Worm (Caenorhabditis elegans) whole organism, L1 larva: Measurements from ENCODE around the gene pcp-1.

Source experiments
- C16A3.4 ChIP-seq: fragments of 150-350 bp; optimal IDR thresholded peaks from 2 replicates; lab custom pipeline; 2014; ENCODE audit warnings: missing biosample characterization, missing genetic modification characterization
- C34B4.2 ChIP-seq: sonication (generic microtip); optimal IDR thresholded peaks from 2 replicates; lab custom pipeline; 2017; ENCODE audit warnings: mild to moderate bottlenecking, missing genetic modification characterization, missing compliant biosample characterization
- F16B12.6 ChIP-seq: fragments of 150-350 bp; optimal IDR thresholded peaks from 2 replicates; lab custom pipeline; 2014; ENCODE audit warnings: missing biosample characterization, missing genetic modification characterization
- aha-1 ChIP-seq: fragments of 150-350 bp; optimal IDR thresholded peaks from 2 replicates; lab custom pipeline; 2014; ENCODE audit warnings: missing biosample characterization, missing genetic modification characterization
- aly-2 ChIP-seq: fragments of 150-350 bp; optimal IDR thresholded peaks from 2 replicates; lab custom pipeline; 2014; ENCODE audit warnings: missing biosample characterization, missing genetic modification characterization
- ama-1 ChIP-seq: fragments of 150-350 bp; optimal IDR thresholded peaks from 2 replicates; lab custom pipeline; 2014
- blmp-1 ChIP-seq: fragments of 150-350 bp; optimal IDR thresholded peaks from 2 replicates; lab custom pipeline; 2014; ENCODE audit warnings: missing biosample characterization, missing genetic modification characterization
- ceh-63 ChIP-seq: fragments of 200-800 bp; sonication (Bioruptor generic); optimal IDR thresholded peaks from 2 replicates; lab custom pipeline; 2018; ENCODE audit warnings: mild to moderate bottlenecking, missing genetic modification characterization, missing compliant biosample characterization
- ceh-8 ChIP-seq: fragments of 200-800 bp; sonication (Bioruptor generic); optimal IDR thresholded peaks from 2 replicates; lab custom pipeline; 2018; ENCODE audit warnings: mild to moderate bottlenecking, missing genetic modification characterization, moderate library complexity, missing compliant biosample characterization
- ceh-82 ChIP-seq, 3 experiments: fragments of 150-350 bp in 1 of 3; sonication (generic microtip) in 2 of 3; optimal IDR thresholded peaks; 2 replicates each; lab custom pipeline; 2014 to 2017; ENCODE audit warnings: missing biosample characterization in 3 of 3, missing genetic modification characterization in 3 of 3
- ceh-88 ChIP-seq: fragments of 200-800 bp; sonication (Bioruptor generic); IDR thresholded peaks from 2 replicates; pipeline ENCODE4 v1.3.6; 2022; ENCODE audit warnings: missing genetic modification characterization, missing compliant biosample characterization
- ceh-90 ChIP-seq: sonication (generic microtip); optimal IDR thresholded peaks from 2 replicates; lab custom pipeline; 2016; ENCODE audit warnings: missing genetic modification characterization, missing compliant biosample characterization
- dpl-1 ChIP-seq, 3 experiments: fragments of 150-350 bp in 2 of 3; sonication (generic microtip) in 1 of 3; optimal IDR thresholded peaks; 2 replicates each; lab custom pipeline; 2014 to 2017; ENCODE audit warnings: missing biosample characterization in 3 of 3, missing genetic modification characterization in 3 of 3, missing genetic modification reagents in 3 of 3
- dsc-1 ChIP-seq: sonication (generic microtip); optimal IDR thresholded peaks from 2 replicates; lab custom pipeline; 2016; ENCODE audit warnings: mild to moderate bottlenecking, missing genetic modification characterization, missing compliant biosample characterization
- efl-1 ChIP-seq, 4 experiments: fragments of 150-350 bp; optimal IDR thresholded peaks in 3 of 4; peaks in 1 of 4; 1 replicate in 1 of 4; 2 replicates in 3 of 4; lab custom pipeline; 2014; ENCODE audit warnings: missing biosample characterization in 2 of 4, missing genetic modification characterization in 2 of 4, missing genetic modification reagents in 2 of 4
- efl-3 ChIP-seq: fragments of 200-800 bp; sonication (Bioruptor generic); optimal IDR thresholded peaks from 2 replicates; lab custom pipeline; 2018; ENCODE audit warnings: mild to moderate bottlenecking, missing genetic modification characterization, missing compliant biosample characterization
- egl-13 ChIP-seq: sonication (generic microtip); optimal IDR thresholded peaks from 2 replicates; lab custom pipeline; 2016; ENCODE audit warnings: missing genotype, missing genetic modification reagents, missing genetic modification characterization, missing compliant biosample characterization
- egl-27 ChIP-seq, 2 experiments: fragments of 150-350 bp in 1 of 2; sonication (generic microtip); optimal IDR thresholded peaks; 3 replicates each; lab custom pipeline; 2017 to 2018; ENCODE audit warnings: missing biosample characterization in 2 of 2, missing genetic modification characterization in 2 of 2, missing genetic modification reagents in 2 of 2
- elt-3 ChIP-seq, 6 experiments: fragments of 150-350 bp in 1 of 6; sonication (generic microtip); optimal IDR thresholded peaks; 2 replicates each; lab custom pipeline; 2017 to 2018; ENCODE audit warnings: missing biosample characterization in 6 of 6, missing genetic modification characterization in 6 of 6, inconsistent platforms in 1 of 6
- fkh-4 ChIP-seq: sonication (generic microtip); optimal IDR thresholded peaks from 2 replicates; lab custom pipeline; 2016; ENCODE audit warnings: missing compliant biosample characterization, missing genetic modification characterization, borderline replicate concordance
- hlh-4 ChIP-seq: sonication (generic microtip); optimal IDR thresholded peaks from 2 replicates; lab custom pipeline; 2016; ENCODE audit warnings: mild to moderate bottlenecking, missing genetic modification characterization, missing compliant biosample characterization
- isw-1 ChIP-seq: fragments of 200-800 bp; sonication (Bioruptor generic); IDR thresholded peaks from 2 replicates; pipeline ENCODE4 v1.3.6; 2022; ENCODE audit warnings: missing genetic modification characterization, missing compliant biosample characterization
- jun-1 ChIP-seq: fragments of 150-350 bp; optimal IDR thresholded peaks from 2 replicates; lab custom pipeline; 2014; ENCODE audit warnings: missing biosample characterization, missing genetic modification reagents, missing genetic modification characterization
- lin-13 ChIP-seq: fragments of 150-350 bp; optimal IDR thresholded peaks from 2 replicates; lab custom pipeline; 2014; ENCODE audit warnings: missing biosample characterization, missing genetic modification reagents, missing genetic modification characterization
- lin-39 ChIP-seq: fragments of 150-350 bp; optimal IDR thresholded peaks from 2 replicates; lab custom pipeline; 2014; ENCODE audit warnings: missing biosample characterization, missing genetic modification reagents, missing genetic modification characterization
- mab-9 ChIP-seq: fragments of 200-800 bp; sonication (Bioruptor generic); IDR thresholded peaks from 2 replicates; pipeline ENCODE4 v1.3.6; 2022; ENCODE audit warnings: missing genetic modification reagents, missing genetic modification characterization, missing compliant biosample characterization
- mef-2 ChIP-seq: fragments of 150-350 bp; optimal IDR thresholded peaks from 2 replicates; lab custom pipeline; 2014; ENCODE audit warnings: missing biosample characterization, missing genetic modification characterization
- mep-1 ChIP-seq: fragments of 150-350 bp; optimal IDR thresholded peaks from 2 replicates; lab custom pipeline; 2014; ENCODE audit warnings: missing biosample characterization, missing genetic modification characterization
- nhr-11 ChIP-seq: fragments of 150-350 bp; optimal IDR thresholded peaks from 2 replicates; lab custom pipeline; 2014; ENCODE audit warnings: missing biosample characterization, missing genetic modification characterization
- nhr-19 ChIP-seq: fragments of 200-800 bp; sonication (Bioruptor generic); conservative IDR thresholded peaks from 2 replicates; pipeline ENCODE4 v1.3.6; 2022; ENCODE audit warnings: missing genetic modification characterization, missing compliant biosample characterization
- nhr-20 ChIP-seq: sonication (generic microtip); optimal IDR thresholded peaks from 2 replicates; lab custom pipeline; 2016; ENCODE audit warnings: mild to moderate bottlenecking, missing genetic modification characterization, missing compliant biosample characterization
- nhr-237 ChIP-seq: fragments of 150-350 bp; optimal IDR thresholded peaks from 2 replicates; lab custom pipeline; 2014; ENCODE audit warnings: missing biosample characterization, missing genetic modification characterization
- nhr-47 ChIP-seq: sonication (generic microtip); optimal IDR thresholded peaks from 2 replicates; lab custom pipeline; 2016; ENCODE audit warnings: mild to moderate bottlenecking, missing genetic modification characterization, moderate library complexity, missing compliant biosample characterization
- nhr-71 ChIP-seq: sonication (generic microtip); optimal IDR thresholded peaks from 2 replicates; lab custom pipeline; 2016; ENCODE audit warnings: mild to moderate bottlenecking, missing genetic modification characterization, moderate library complexity, missing compliant biosample characterization
- nhr-77 ChIP-seq: fragments of 150-350 bp; optimal IDR thresholded peaks from 2 replicates; lab custom pipeline; 2014; ENCODE audit warnings: missing biosample characterization, missing genetic modification characterization
- nhr-90 ChIP-seq: sonication (generic microtip); optimal IDR thresholded peaks from 2 replicates; lab custom pipeline; 2016; ENCODE audit warnings: mild to moderate bottlenecking, missing genetic modification characterization, missing compliant biosample characterization; ENCODE audit not compliant: poor library complexity
- pag-3 ChIP-seq: sonication (generic microtip); optimal IDR thresholded peaks from 2 replicates; lab custom pipeline; 2017; ENCODE audit warnings: missing genetic modification characterization, mild to moderate bottlenecking, missing compliant biosample characterization, antibody characterized with exemption, borderline replicate concordance; ENCODE audit not compliant: insufficient read depth
- pax-3 ChIP-seq: fragments of 200-800 bp; sonication (Bioruptor generic); optimal IDR thresholded peaks from 2 replicates; lab custom pipeline; 2018; ENCODE audit warnings: mild to moderate bottlenecking, missing genetic modification characterization, moderate library complexity, missing compliant biosample characterization
- pqm-1 ChIP-seq: sonication (generic microtip); optimal IDR thresholded peaks from 3 replicates; lab custom pipeline; 2017; ENCODE audit warnings: missing biosample characterization, missing genetic modification characterization
- rnt-1 ChIP-seq: sonication (generic microtip); optimal IDR thresholded peaks from 2 replicates; lab custom pipeline; 2016; ENCODE audit warnings: mild to moderate bottlenecking, missing genetic modification characterization, moderate library complexity, missing compliant biosample characterization
- skn-1 ChIP-seq: fragments of 150-350 bp; optimal IDR thresholded peaks from 2 replicates; lab custom pipeline; 2014; ENCODE audit warnings: missing biosample characterization, missing genetic modification characterization
- sox-4 ChIP-seq: sonication (generic microtip); optimal IDR thresholded peaks from 2 replicates; lab custom pipeline; 2016; ENCODE audit warnings: missing genetic modification characterization, missing compliant biosample characterization
- sptf-1 ChIP-seq: fragments of 150-350 bp; optimal IDR thresholded peaks from 2 replicates; lab custom pipeline; 2014; ENCODE audit warnings: missing biosample characterization, missing genetic modification characterization
- sup-37 ChIP-seq: fragments of 200-800 bp; sonication (Bioruptor generic); optimal IDR thresholded peaks from 2 replicates; lab custom pipeline; 2018; ENCODE audit warnings: mild to moderate bottlenecking, missing genetic modification characterization, missing compliant biosample characterization
- swsn-7 ChIP-seq: sonication (generic microtip); optimal IDR thresholded peaks from 2 replicates; lab custom pipeline; 2016; ENCODE audit warnings: missing genetic modification characterization, missing compliant biosample characterization
- unc-30 ChIP-seq: sonication (generic microtip); optimal IDR thresholded peaks from 2 replicates; lab custom pipeline; 2017; ENCODE audit warnings: missing biosample characterization, missing genetic modification characterization
- unc-62 ChIP-seq: fragments of 150-350 bp; optimal IDR thresholded peaks from 2 replicates; lab custom pipeline; 2014; ENCODE audit warnings: missing biosample characterization, missing genetic modification reagents, missing genetic modification characterization
- unc-98 ChIP-seq: fragments of 200-800 bp; sonication (Bioruptor generic); IDR thresholded peaks from 2 replicates; pipeline ENCODE4 v1.3.6; 2022; ENCODE audit warnings: missing genetic modification characterization, missing compliant biosample characterization
- vab-15 ChIP-seq: sonication (generic microtip); optimal IDR thresholded peaks from 2 replicates; lab custom pipeline; 2017; ENCODE audit warnings: missing genotype, mild to moderate bottlenecking, missing genetic modification characterization, missing compliant biosample characterization
- xbp-1 ChIP-seq: sonication (generic microtip); optimal IDR thresholded peaks from 2 replicates; lab custom pipeline; 2016; ENCODE audit warnings: missing genetic modification characterization, missing compliant biosample characterization
- zip-4 ChIP-seq: fragments of 200-800 bp; sonication (Bioruptor generic); optimal IDR thresholded peaks from 2 replicates; lab custom pipeline; 2018; ENCODE audit warnings: mild to moderate bottlenecking, missing genetic modification characterization, moderate library complexity, missing compliant biosample characterization
- ztf-11 ChIP-seq, 2 experiments: sonication (generic microtip); optimal IDR thresholded peaks; 2 replicates each; lab custom pipeline; 2016 to 2017; ENCODE audit warnings: missing genetic modification characterization in 2 of 2, missing biosample characterization in 1 of 2, missing compliant biosample characterization in 1 of 2
- ztf-4 ChIP-seq: fragments of 150-350 bp; optimal IDR thresholded peaks from 2 replicates; lab custom pipeline; 2014; ENCODE audit warnings: missing biosample characterization, missing genetic modification characterization

The pcp-1 gene

DNA sequence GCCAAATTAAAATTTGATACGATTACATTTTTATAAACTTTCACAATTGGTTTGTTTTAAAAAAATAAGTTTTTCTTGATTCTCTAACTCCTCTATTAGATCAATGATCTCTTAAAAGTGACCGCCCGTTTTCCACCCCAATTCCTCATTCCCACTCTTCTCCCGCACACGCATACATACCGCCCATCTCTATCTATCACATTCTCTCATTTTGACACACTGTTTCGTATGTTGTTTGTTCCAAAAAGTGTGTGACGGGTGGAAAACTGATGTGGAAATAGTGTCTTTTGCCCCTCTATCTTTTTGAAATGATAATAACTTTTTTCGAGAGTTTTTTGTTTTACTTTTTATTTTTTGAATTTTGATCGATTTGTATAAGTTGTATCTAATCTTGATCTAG, 40.4 kb upstream of the pcp-1 start (continued):
- TF ChIP-seq rnt-1 (tag; lab: Kevin White, UChicago) (peak; percentile 67), nhr-237 (peak; percentile 74), pax-3 (tag; lab: Kevin White, UChicago) (no peak), unc-62 (GFP tag; lab: Kevin White, UChicago) (no peak), unc-98 (GFP tag; lab: Robert Waterston, UW) (no peak), nhr-19 (peak; percentile 62), hlh-4 (tag; lab: Kevin White, UChicago) (no peak), efl-1 (optimal IDR thresholded peaks at IDR 0.05; lab: Kevin White, UChicago) (peak; percentile 38 to 43), efl-1 (GFP tag; optimal IDR thresholded peaks at IDR 0.05 in 1 of 2; lab: Kevin White, UChicago) (peak; percentile 19 to 92), F16B12.6 (tag; lab: Kevin White, UChicago) (no peak), xbp-1 (tag; lab: Kevin White, UChicago) (peak; percentile 47), nhr-90 (tag; lab: Kevin White, UChicago) (peak; percentile 53), pqm-1 (no peak), elt-3 (tag; optimal IDR thresholded peaks at IDR 0.05; lab: Kevin White, UChicago) (peak in 5 of 6 experiments; percentile 34 to 71 (median 49)), ceh-90 (tag; lab: Kevin White, UChicago) (no peak), nhr-71 (peak; percentile 86), swsn-7 (tag; lab: Kevin White, UChicago) (peak; percentile 49), zip-4 (GFP tag; lab: Kevin White, UChicago) (no peak), aly-2 (no peak), unc-30 (tag; lab: Kevin White, UChicago) (no peak), nhr-47 (tag; lab: Kevin White, UChicago) (peak; percentile 41), fkh-4 (no peak), egl-27 (tag; optimal IDR thresholded peaks at IDR 0.05; lab: Kevin White, UChicago) (no peak), pag-3 (tag; lab: Kevin White, UChicago) (peak; percentile 14), mab-9 (GFP tag; lab: Robert Waterston, UW) (no peak), C34B4.2 (tag; lab: Kevin White, UChicago) (peak; percentile 63), isw-1 (GFP tag; lab: Robert Waterston, UW) (no peak), blmp-1 (tag; lab: Kevin White, UChicago) (peak; percentile 79), ztf-11 (tag; optimal IDR thresholded peaks at IDR 0.05; lab: Kevin White, UChicago) (no peak), dpl-1 (GFP tag; optimal IDR thresholded peaks at IDR 0.05; lab: Kevin White, UChicago) (peak; percentile 44 to 56 (median 52)), ceh-88 (GFP tag; lab: Robert Waterston, UW) (no peak), dsc-1 (peak; percentile 19), egl-13 (tag; lab: Kevin White, UChicago) (no peak), sptf-1 (tag; lab: Kevin White, UChicago) (no peak), ceh-63 (GFP tag; lab: Kevin White, UChicago) (no peak), C16A3.4 (tag; lab: Kevin White, UChicago) (peak; percentile 37), vab-15 (tag; lab: Kevin White, UChicago) (no peak), jun-1 (tag; lab: Kevin White, UChicago) (no peak), ztf-4 (tag; lab: Kevin White, UChicago) (peak; percentile 68), aha-1 (tag; lab: Kevin White, UChicago) (no peak), lin-39 (tag; lab: Kevin White, UChicago) (no peak), lin-13 (GFP tag; lab: Kevin White, UChicago) (peak; percentile 84), skn-1 (tag; lab: Kevin White, UChicago) (no peak), ceh-82 (tag; optimal IDR thresholded peaks at IDR 0.05; lab: Kevin White, UChicago) (peak in 2 of 3 experiments; percentile 13 to 47), efl-3 (no peak), mep-1 (tag; lab: Kevin White, UChicago) (peak; percentile 88), mef-2 (tag; lab: Kevin White, UChicago) (peak; percentile 11), sox-4 (tag; lab: Kevin White, UChicago) (no peak), ceh-8 (GFP tag; lab: Kevin White, UChicago) (no peak), sup-37 (no peak), nhr-20 (tag; lab: Kevin White, UChicago) (peak; percentile 88), nhr-77 (tag; lab: Kevin White, UChicago) (peak; percentile 73), nhr-11 (tag; lab: Kevin White, UChicago) (no peak), ama-1 (lab: Kevin White, UChicago) (peak; percentile 57)
